Worm (Caenorhabditis elegans) whole organism, L2 larva: ENCODE results near the gene clec-65.

Source experiments
- C34F6.9 ChIP-seq: fragments of 150-350 bp; optimal IDR thresholded peaks from 2 replicates; lab custom pipeline; 2014; ENCODE audit warnings: missing biosample characterization, missing genetic modification characterization
- F13H6.1 ChIP-seq: sonication (generic microtip); optimal IDR thresholded peaks from 2 replicates; lab custom pipeline; 2016; ENCODE audit warnings: missing genetic modification characterization, missing compliant biosample characterization
- R02D3.7 ChIP-seq: fragments of 150-350 bp; optimal IDR thresholded peaks from 2 replicates; lab custom pipeline; 2014; ENCODE audit warnings: missing biosample characterization, missing genetic modification characterization
- Y55F3AM.14 ChIP-seq: fragments of 200-800 bp; sonication (Bioruptor generic); optimal IDR thresholded peaks from 2 replicates; lab custom pipeline; 2018; ENCODE audit warnings: mild to moderate bottlenecking, missing genetic modification characterization, missing compliant biosample characterization
- ZK546.5 ChIP-seq: sonication (generic microtip); optimal IDR thresholded peaks from 2 replicates; lab custom pipeline; 2017; ENCODE audit warnings: missing biosample characterization, missing genetic modification characterization
- alr-1 ChIP-seq: fragments of 150-350 bp; optimal IDR thresholded peaks from 2 replicates; lab custom pipeline; 2014; ENCODE audit warnings: missing biosample characterization, missing genetic modification characterization
- ama-1 ChIP-seq: fragments of 150-350 bp; optimal IDR thresholded peaks from 2 replicates; lab custom pipeline; 2018; ENCODE audit warnings: inconsistent platforms
- blmp-1 ChIP-seq: sonication (generic microtip); optimal IDR thresholded peaks from 2 replicates; lab custom pipeline; 2017; ENCODE audit warnings: missing genetic modification characterization, mild to moderate bottlenecking, missing compliant biosample characterization, antibody characterized with exemption, moderate library complexity; ENCODE audit not compliant: insufficient read depth
- ceh-16 ChIP-seq: fragments of 150-350 bp; optimal IDR thresholded peaks from 2 replicates; lab custom pipeline; 2014; ENCODE audit warnings: missing biosample characterization, missing genetic modification characterization
- ceh-82 ChIP-seq: fragments of 150-350 bp; optimal IDR thresholded peaks from 2 replicates; lab custom pipeline; 2014; ENCODE audit warnings: missing biosample characterization, missing genetic modification characterization
- crh-2 ChIP-seq: sonication (generic microtip); optimal IDR thresholded peaks from 2 replicates; lab custom pipeline; 2017; ENCODE audit warnings: missing biosample characterization, missing genetic modification characterization
- dmd-4 ChIP-seq: sonication (generic microtip); optimal IDR thresholded peaks from 2 replicates; lab custom pipeline; 2017; ENCODE audit warnings: missing biosample characterization, missing genetic modification characterization
- egl-27 ChIP-seq: sonication (generic microtip); optimal IDR thresholded peaks from 3 replicates; lab custom pipeline; 2017; ENCODE audit warnings: missing biosample characterization, missing genetic modification reagents, missing genetic modification characterization
- elt-1 ChIP-seq: fragments of 150-350 bp; optimal IDR thresholded peaks from 2 replicates; lab custom pipeline; 2014; ENCODE audit warnings: missing biosample characterization, missing genetic modification characterization
- elt-3 ChIP-seq: sonication (generic microtip); optimal IDR thresholded peaks from 2 replicates; lab custom pipeline; 2017; ENCODE audit warnings: missing biosample characterization, missing genetic modification characterization
- fos-1 ChIP-seq: fragments of 150-350 bp; optimal IDR thresholded peaks from 2 replicates; lab custom pipeline; 2014; ENCODE audit warnings: missing biosample characterization, missing genetic modification characterization
- gmeb-1 ChIP-seq: fragments of 150-350 bp; optimal IDR thresholded peaks from 2 replicates; lab custom pipeline; 2014; ENCODE audit warnings: missing biosample characterization, missing genetic modification characterization
- lin-11 ChIP-seq: fragments of 150-350 bp; sonication (generic microtip); optimal IDR thresholded peaks from 2 replicates; lab custom pipeline; 2014; ENCODE audit warnings: missing biosample characterization, missing genetic modification characterization, inconsistent platforms, mixed read lengths
- lin-13 ChIP-seq: fragments of 150-350 bp; optimal IDR thresholded peaks from 2 replicates; lab custom pipeline; 2014; ENCODE audit warnings: missing biosample characterization, missing genetic modification reagents, missing genetic modification characterization
- lin-39 ChIP-seq: fragments of 150-350 bp; optimal IDR thresholded peaks from 2 replicates; lab custom pipeline; 2014; ENCODE audit warnings: missing biosample characterization, missing genetic modification reagents, missing genetic modification characterization
- lsy-2 ChIP-seq, 2 experiments: fragments of 150-350 bp in 1 of 2; sonication (generic microtip) in 1 of 2; optimal IDR thresholded peaks; 2 replicates each; lab custom pipeline; 2014 to 2017; ENCODE audit warnings: missing biosample characterization in 2 of 2, missing genetic modification characterization in 2 of 2
- mab-5 ChIP-seq: fragments of 150-350 bp; optimal IDR thresholded peaks from 2 replicates; lab custom pipeline; 2014; ENCODE audit warnings: missing biosample characterization, missing genetic modification characterization
- mbf-1 ChIP-seq: sonication (generic microtip); optimal IDR thresholded peaks from 2 replicates; lab custom pipeline; 2017; ENCODE audit warnings: missing biosample characterization, missing genetic modification characterization
- mdl-1 ChIP-seq, 2 experiments: fragments of 150-350 bp in 1 of 2; sonication (generic microtip) in 1 of 2; optimal IDR thresholded peaks; 2 replicates each; lab custom pipeline; 2017; ENCODE audit warnings: missing biosample characterization in 2 of 2, missing genetic modification characterization in 2 of 2
- nhr-10 ChIP-seq: sonication (generic microtip); optimal IDR thresholded peaks from 2 replicates; lab custom pipeline; 2017; ENCODE audit warnings: missing biosample characterization, missing genetic modification characterization
- nhr-11 ChIP-seq: fragments of 150-350 bp; optimal IDR thresholded peaks from 2 replicates; lab custom pipeline; 2014; ENCODE audit warnings: missing biosample characterization, missing genetic modification characterization
- nhr-12 ChIP-seq: fragments of 150-350 bp; optimal IDR thresholded peaks from 2 replicates; lab custom pipeline; 2014; ENCODE audit warnings: missing biosample characterization, missing genetic modification characterization
- nhr-21 ChIP-seq: fragments of 150-350 bp; optimal IDR thresholded peaks from 2 replicates; lab custom pipeline; 2014; ENCODE audit warnings: missing biosample characterization, missing genetic modification characterization
- nhr-23 ChIP-seq: fragments of 150-350 bp; optimal IDR thresholded peaks from 2 replicates; lab custom pipeline; 2014; ENCODE audit warnings: missing biosample characterization, missing genetic modification reagents, missing genetic modification characterization
- nhr-237 ChIP-seq: fragments of 150-350 bp; optimal IDR thresholded peaks from 2 replicates; lab custom pipeline; 2014; ENCODE audit warnings: missing biosample characterization, missing genetic modification characterization
- nhr-25 ChIP-seq: fragments of 150-350 bp; sonication (generic microtip); optimal IDR thresholded peaks from 3 replicates; lab custom pipeline; 2014; ENCODE audit warnings: missing biosample characterization, missing genetic modification characterization
- nhr-6 ChIP-seq: fragments of 150-350 bp; optimal IDR thresholded peaks from 2 replicates; lab custom pipeline; 2014; ENCODE audit warnings: missing biosample characterization, missing genetic modification characterization
- nhr-77 ChIP-seq: fragments of 150-350 bp; optimal IDR thresholded peaks from 2 replicates; lab custom pipeline; 2014; ENCODE audit warnings: missing biosample characterization, missing genetic modification characterization
- peb-1 ChIP-seq: fragments of 150-350 bp; optimal IDR thresholded peaks from 2 replicates; lab custom pipeline; 2014; ENCODE audit warnings: missing biosample characterization, missing genetic modification characterization
- sem-4 ChIP-seq: fragments of 150-350 bp; optimal IDR thresholded peaks from 2 replicates; lab custom pipeline; 2014; ENCODE audit warnings: missing biosample characterization, missing genetic modification reagents, missing genetic modification characterization
- skn-1 ChIP-seq: sonication (generic microtip); optimal IDR thresholded peaks from 2 replicates; lab custom pipeline; 2017; ENCODE audit warnings: missing biosample characterization, missing genetic modification characterization
- sma-3 ChIP-seq: sonication (generic microtip); optimal IDR thresholded peaks from 2 replicates; lab custom pipeline; 2016; ENCODE audit warnings: missing genetic modification reagents, missing genetic modification characterization, missing compliant biosample characterization
- sma-9 ChIP-seq, 2 experiments: fragments of 150-350 bp in 1 of 2; sonication (generic microtip) in 1 of 2; optimal IDR thresholded peaks; 2 replicates each; lab custom pipeline; 2014 to 2016; ENCODE audit warnings: missing genetic modification characterization in 2 of 2, mild to moderate bottlenecking in 1 of 2, missing biosample characterization in 1 of 2, missing compliant biosample characterization in 1 of 2, missing genetic modification reagents in 1 of 2, moderate library complexity in 1 of 2
- snpc-4 ChIP-seq: fragments of 150-350 bp; optimal IDR thresholded peaks from 2 replicates; lab custom pipeline; 2014; ENCODE audit warnings: missing biosample characterization, missing genetic modification characterization
- unc-39 ChIP-seq: fragments of 150-350 bp; optimal IDR thresholded peaks from 2 replicates; lab custom pipeline; 2014; ENCODE audit warnings: missing biosample characterization, missing genetic modification characterization
- unc-55 ChIP-seq: fragments of 150-350 bp; sonication (generic microtip); optimal IDR thresholded peaks from 3 replicates; lab custom pipeline; 2014; ENCODE audit warnings: missing biosample characterization, missing genetic modification reagents, missing genetic modification characterization
- unc-62 ChIP-seq: fragments of 150-350 bp; optimal IDR thresholded peaks from 2 replicates; lab custom pipeline; 2014; ENCODE audit warnings: missing biosample characterization, missing genetic modification reagents, missing genetic modification characterization
- ztf-11 ChIP-seq: sonication (generic microtip); optimal IDR thresholded peaks from 2 replicates; lab custom pipeline; 2017; ENCODE audit warnings: missing biosample characterization, missing genetic modification characterization
- ztf-4 ChIP-seq: fragments of 150-350 bp; optimal IDR thresholded peaks from 2 replicates; lab custom pipeline; 2014; ENCODE audit warnings: missing biosample characterization, missing genetic modification characterization

Gene clec-65

ce11 chrII:12914514-12915075 is 13.5 kb downstream of the clec-65 start, which contains the start of gene F35C5.12:
Gene F35C5.12 (minus strand): TSS chrII:12914564.
- TF ChIP-seq lsy-2 (tag; optimal IDR thresholded peaks at IDR 0.05; lab: Kevin White, UChicago) (peak; percentile 8 to 74), egl-27 (tag; lab: Kevin White, UChicago) (no peak), ztf-4 (tag; lab: Kevin White, UChicago) (no peak), ceh-82 (tag; lab: Kevin White, UChicago) (no peak), nhr-10 (tag; lab: Kevin White, UChicago) (no peak), elt-3 (tag; lab: Kevin White, UChicago) (no peak), lin-39 (no peak), ZK546.5 (no peak), Y55F3AM.14 (GFP tag; lab: Kevin White, UChicago) (no peak), fos-1 (tag; lab: Kevin White, UChicago) (peak; percentile 30), unc-62 (GFP tag; lab: Kevin White, UChicago) (no peak), mdl-1 (tag; optimal IDR thresholded peaks at IDR 0.05; lab: Kevin White, UChicago) (no peak), mbf-1 (tag; lab: Kevin White, UChicago) (no peak), C34F6.9 (tag; lab: Kevin White, UChicago) (peak; percentile 46), unc-55 (peak; percentile 55), gmeb-1 (tag; lab: Kevin White, UChicago) (peak; percentile 91), snpc-4 (tag; lab: Kevin White, UChicago) (no peak), dmd-4 (no peak), blmp-1 (tag; lab: Kevin White, UChicago) (no peak), unc-39 (no peak), nhr-25 (peak; percentile 36), ceh-16 (peak; percentile 2), sem-4 (tag; lab: Kevin White, UChicago) (no peak), ztf-11 (no peak), nhr-77 (tag; lab: Kevin White, UChicago) (no peak), R02D3.7 (tag; lab: Kevin White, UChicago) (no peak), mab-5 (no peak), alr-1 (tag; lab: Kevin White, UChicago) (no peak), crh-2 (no peak), ama-1 (no peak), nhr-23 (tag; lab: Kevin White, UChicago) (no peak), nhr-21 (tag; lab: Kevin White, UChicago) (peak; percentile 12), F13H6.1 (tag; lab: Kevin White, UChicago) (peak; percentile 6), lin-13 (GFP tag; lab: Kevin White, UChicago) (no peak), skn-1 (tag; lab: Kevin White, UChicago) (no peak), sma-3 (GFP tag; lab: Kevin White, UChicago) (peak; percentile 60), peb-1 (no peak), lin-11 (tag; lab: Kevin White, UChicago) (no peak), nhr-12 (tag; lab: Kevin White, UChicago) (no peak), nhr-237 (tag; lab: Kevin White, UChicago) (no peak), elt-1 (tag; lab: Kevin White, UChicago) (no peak), sma-9 (GFP tag; optimal IDR thresholded peaks at IDR 0.05; lab: Kevin White, UChicago) (peak; percentile 47), sma-9 (tag; optimal IDR thresholded peaks at IDR 0.05; lab: Kevin White, UChicago) (no peak)

- TF ChIP-seq nhr-11 (tag; lab: Kevin White, UChicago) (no peak), ceh-82 (tag; lab: Kevin White, UChicago) (no peak), lin-11 (tag; lab: Kevin White, UChicago) (no peak), ztf-4 (tag; lab: Kevin White, UChicago) (no peak), sma-9 (GFP tag; optimal IDR thresholded peaks at IDR 0.05; lab: Kevin White, UChicago) (no peak), sma-9 (tag; optimal IDR thresholded peaks at IDR 0.05; lab: Kevin White, UChicago) (no peak), nhr-10 (tag; lab: Kevin White, UChicago) (no peak), fos-1 (tag; lab: Kevin White, UChicago) (no peak), lin-39 (no peak), sem-4 (tag; lab: Kevin White, UChicago) (no peak), lin-13 (GFP tag; lab: Kevin White, UChicago) (no peak), lsy-2 (tag; optimal IDR thresholded peaks at IDR 0.05; lab: Kevin White, UChicago) (peak; percentile 34 to 88), unc-55 (peak; percentile 56), nhr-6 (tag; lab: Kevin White, UChicago) (no peak), R02D3.7 (tag; lab: Kevin White, UChicago) (peak; percentile 71), ama-1 (no peak), ztf-11 (no peak)
These were observed 17.9 kb downstream of the clec-65 start, which contains the start of the genes F58G1.2 and wago-4 for ce11 chrII:12918960-12919553. Gene F58G1.2 (minus strand): TSS chrII:12919010. Gene wago-4 (plus strand): TSS chrII:12919551.
